Fruit fly (Drosophila melanogaster) whole organism, embryonic: ENCODE results near the gene vnd.

Source experiments
- BEAF-32 ChIP-seq: fragments of 200-800 bp; sonication (Bioruptor generic); optimal IDR thresholded peaks from 3 replicates; lab custom pipeline; 2017; ENCODE audit warnings: missing biosample characterization, missing genetic modification characterization, mild to moderate bottlenecking, moderate library complexity, missing genetic modification reagents
- Bgb ChIP-seq: fragments of 200-800 bp; sonication (Bioruptor generic); IDR thresholded peaks from 2 replicates; pipeline ENCODE4 v1.3.6; 2022; ENCODE audit warnings: missing biosample characterization, missing genetic modification characterization; ENCODE audit not compliant: partially characterized antibody
- CG10209 ChIP-seq: fragments of 200-800 bp; sonication (Bioruptor generic); optimal IDR thresholded peaks from 3 replicates; lab custom pipeline; 2017; ENCODE audit warnings: missing biosample characterization, mild to moderate bottlenecking, missing genetic modification characterization, missing genetic modification reagents
- CG10267 ChIP-seq: fragments of 200-800 bp; sonication (Bioruptor generic); optimal IDR thresholded peaks from 2 replicates; lab custom pipeline; 2018; ENCODE audit warnings: missing biosample characterization, mild to moderate bottlenecking, missing genetic modification characterization, moderate library complexity
- CG10654 ChIP-seq: fragments of 200-800 bp; sonication (Bioruptor generic); optimal IDR thresholded peaks from 2 replicates; lab custom pipeline; 2016; ENCODE audit warnings: missing biosample characterization, missing genetic modification characterization
- CG11560 ChIP-seq: fragments of 200-800 bp; sonication (Bioruptor generic); IDR thresholded peaks from 3 replicates; pipeline ENCODE4 v1.3.6; 2022; ENCODE audit warnings: missing biosample characterization, missing genetic modification characterization
- CG1233 ChIP-seq: fragments of 200-800 bp; sonication (Bioruptor generic); optimal IDR thresholded peaks from 4 replicates; lab custom pipeline; 2018; ENCODE audit warnings: missing biosample characterization, mild to moderate bottlenecking, missing genetic modification characterization
- CG12391 ChIP-seq: fragments of 200-800 bp; sonication (Bioruptor generic); optimal IDR thresholded peaks from 3 replicates; lab custom pipeline; 2018; ENCODE audit warnings: missing biosample characterization, mild to moderate bottlenecking, missing genetic modification characterization, moderate library complexity
- CG13424 ChIP-seq: fragments of 200-800 bp; sonication (Bioruptor generic); optimal IDR thresholded peaks from 2 replicates; lab custom pipeline; 2019; ENCODE audit warnings: missing biosample characterization, mild to moderate bottlenecking, missing genetic modification characterization, moderate library complexity
- CG15514 ChIP-seq: fragments of 200-800 bp; sonication (Bioruptor generic); optimal IDR thresholded peaks from 3 replicates; lab custom pipeline; 2017; ENCODE audit warnings: missing biosample characterization, missing genetic modification characterization, mild to moderate bottlenecking, moderate library complexity, missing genetic modification reagents
- CG1603 ChIP-seq: fragments of 200-800 bp; sonication (Bioruptor generic); optimal IDR thresholded peaks from 2 replicates; lab custom pipeline; 2019; ENCODE audit warnings: missing biosample characterization, mild to moderate bottlenecking, missing genetic modification characterization, moderate library complexity
- CG17186 ChIP-seq: fragments of 200-800 bp; sonication (Bioruptor generic); optimal IDR thresholded peaks from 3 replicates; lab custom pipeline; 2017; ENCODE audit warnings: missing biosample characterization, missing genetic modification reagents, missing genetic modification characterization
- CG17359 ChIP-seq: fragments of 200-800 bp; sonication (Bioruptor generic); optimal IDR thresholded peaks from 3 replicates; lab custom pipeline; 2018; ENCODE audit warnings: missing biosample characterization, mild to moderate bottlenecking, missing genetic modification characterization, moderate library complexity
- CG17612 ChIP-seq: fragments of 200-800 bp; sonication (Bioruptor generic); IDR thresholded peaks from 2 replicates; pipeline ENCODE4 v1.3.6; 2022; ENCODE audit warnings: missing biosample characterization, missing genetic modification characterization
- CG18262 ChIP-seq: fragments of 200-800 bp; optimal IDR thresholded peaks from 3 replicates; lab custom pipeline; 2019; ENCODE audit warnings: missing biosample characterization, mild to moderate bottlenecking, missing genetic modification characterization, moderate library complexity
- CG30020 ChIP-seq: fragments of 200-800 bp; optimal IDR thresholded peaks from 2 replicates; lab custom pipeline; 2019; ENCODE audit warnings: missing biosample characterization, mild to moderate bottlenecking, missing genetic modification characterization, moderate library complexity
- CG3995 ChIP-seq: fragments of 200-800 bp; sonication (Bioruptor generic); optimal IDR thresholded peaks from 3 replicates; lab custom pipeline; 2016; ENCODE audit warnings: missing biosample characterization, missing genetic modification characterization
- CG5180 ChIP-seq: fragments of 200-800 bp; sonication (Bioruptor generic); optimal IDR thresholded peaks from 3 replicates; lab custom pipeline; 2017; ENCODE audit warnings: missing biosample characterization, missing genetic modification characterization, mild to moderate bottlenecking, moderate library complexity, missing genetic modification reagents
- CG6175 ChIP-seq: fragments of 200-800 bp; sonication (Bioruptor generic); IDR thresholded peaks from 3 replicates; pipeline ENCODE4 v1.3.6; 2022; ENCODE audit warnings: missing biosample characterization, missing genetic modification characterization
- CG6272 ChIP-seq: fragments of 200-800 bp; sonication (Bioruptor generic); IDR thresholded peaks from 2 replicates; pipeline ENCODE4 v1.3.6; 2022; ENCODE audit warnings: missing biosample characterization, missing genetic modification characterization
- CG7839 ChIP-seq: fragments of 200-800 bp; sonication (Bioruptor generic); optimal IDR thresholded peaks from 3 replicates; lab custom pipeline; 2018; ENCODE audit warnings: missing biosample characterization, mild to moderate bottlenecking, missing genetic modification characterization, moderate library complexity
- CG7987 ChIP-seq: fragments of 200-800 bp; sonication (Bioruptor generic); optimal IDR thresholded peaks from 2 replicates; lab custom pipeline; 2018; ENCODE audit warnings: missing biosample characterization, mild to moderate bottlenecking, missing genetic modification characterization, moderate library complexity
- CG9437 ChIP-seq: fragments of 200-800 bp; sonication (Bioruptor generic); optimal IDR thresholded peaks from 2 replicates; lab custom pipeline; 2018; ENCODE audit warnings: missing biosample characterization, mild to moderate bottlenecking, missing genetic modification characterization
- Dp ChIP-seq: fragments of 200-800 bp; sonication (Bioruptor generic); optimal IDR thresholded peaks from 2 replicates; lab custom pipeline; 2018; ENCODE audit warnings: missing biosample characterization, mild to moderate bottlenecking, missing genetic modification characterization, moderate library complexity
- E2f2 ChIP-seq: fragments of 200-800 bp; sonication (Bioruptor generic); IDR thresholded peaks from 2 replicates; pipeline ENCODE4 v1.3.6; 2022; ENCODE audit warnings: missing biosample characterization, missing genetic modification characterization
- MBD-R2 ChIP-seq: fragments of 200-800 bp; sonication (Bioruptor generic); IDR thresholded peaks from 2 replicates; pipeline ENCODE4 v1.3.6; 2022; ENCODE audit warnings: missing biosample characterization, missing genetic modification characterization
- Mrtf ChIP-seq: fragments of 200-800 bp; sonication (Bioruptor generic); IDR thresholded peaks from 3 replicates; pipeline ENCODE4 v1.3.6; 2022; ENCODE audit warnings: missing biosample characterization, missing genetic modification characterization
- Ravus ChIP-seq: fragments of 200-800 bp; sonication (Bioruptor generic); IDR thresholded peaks from 2 replicates; pipeline ENCODE4 v1.3.6; 2022; ENCODE audit warnings: missing biosample characterization, missing genetic modification characterization
- bbx ChIP-seq: fragments of 200-800 bp; sonication (Bioruptor generic); IDR thresholded peaks from 2 replicates; pipeline ENCODE4 v1.3.6; 2022; ENCODE audit warnings: missing biosample characterization, missing genetic modification characterization; ENCODE audit not compliant: partially characterized antibody
- bowl ChIP-seq: fragments of 200-800 bp; sonication (Bioruptor generic); IDR thresholded peaks from 2 replicates; pipeline ENCODE4 v1.3.6; 2022; ENCODE audit warnings: missing biosample characterization, missing genetic modification characterization
- btn ChIP-seq: fragments of 200-800 bp; sonication (Bioruptor generic); optimal IDR thresholded peaks from 2 replicates; lab custom pipeline; 2016; ENCODE audit warnings: missing biosample characterization, missing genetic modification characterization
- caup ChIP-seq: fragments of 200-800 bp; sonication (Bioruptor generic); optimal IDR thresholded peaks from 3 replicates; lab custom pipeline; 2017; ENCODE audit warnings: missing biosample characterization, mild to moderate bottlenecking, missing genetic modification characterization, moderate library complexity; ENCODE audit not compliant: severe bottlenecking
- croc ChIP-seq: fragments of 200-800 bp; sonication (Bioruptor generic); conservative IDR thresholded peaks from 3 replicates; pipeline ENCODE4 v1.3.6; 2022; ENCODE audit warnings: missing biosample characterization, missing genetic modification characterization
- dysf ChIP-seq: fragments of 200-800 bp; sonication (Bioruptor generic); IDR thresholded peaks from 3 replicates; pipeline ENCODE4 v1.3.6; 2022; ENCODE audit warnings: missing biosample characterization, missing genetic modification characterization
- gcm2 ChIP-seq: fragments of 200-800 bp; sonication (Bioruptor generic); optimal IDR thresholded peaks from 2 replicates; lab custom pipeline; 2016; ENCODE audit warnings: missing biosample characterization, missing genetic modification characterization
- hbn ChIP-seq: fragments of 200-800 bp; sonication (Bioruptor generic); IDR thresholded peaks from 2 replicates; pipeline ENCODE4 v1.3.6; 2022; ENCODE audit warnings: missing biosample characterization, missing genetic modification characterization; ENCODE audit not compliant: partially characterized antibody
- knrl ChIP-seq: fragments of 200-800 bp; sonication (Bioruptor generic); IDR thresholded peaks from 3 replicates; pipeline ENCODE4 v1.3.6; 2022; ENCODE audit warnings: missing biosample characterization, missing genetic modification characterization; ENCODE audit not compliant: partially characterized antibody
- lov ChIP-seq, 2 experiments: fragments of 200-800 bp in 1 of 2; fragments of >200 bp in 1 of 2; sonication (Bioruptor generic) in 1 of 2; IDR thresholded peaks in 1 of 2; optimal IDR thresholded peaks in 1 of 2; 2 replicates in 1 of 2; 3 replicates in 1 of 2; pipeline versions ENCODE4 v1.3.6 to Lab custom; 2017 to 2022; ENCODE audit warnings: missing biosample characterization in 1 of 2, missing genetic modification characterization in 1 of 2
- mld ChIP-seq: fragments of 200-800 bp; sonication (Bioruptor generic); IDR thresholded peaks from 3 replicates; pipeline ENCODE4 v1.3.6; 2022; ENCODE audit warnings: missing biosample characterization, missing genetic modification characterization; ENCODE audit not compliant: partially characterized antibody
- p53 ChIP-seq: fragments of 200-800 bp; sonication (Bioruptor generic); optimal IDR thresholded peaks from 2 replicates; lab custom pipeline; 2016; ENCODE audit warnings: missing biosample characterization, missing genetic modification characterization
- pb ChIP-seq: fragments of 200-800 bp; sonication (Bioruptor generic); optimal IDR thresholded peaks from 3 replicates; lab custom pipeline; 2016; ENCODE audit warnings: missing biosample characterization, missing genetic modification characterization
- sens ChIP-seq: fragments of 200-800 bp; sonication (Bioruptor generic); peaks from one replicate; lab custom pipeline; 2016; ENCODE audit warnings: missing biosample characterization, missing genetic modification characterization
- slp2 ChIP-seq: fragments of 200-800 bp; sonication (Bioruptor generic); optimal IDR thresholded peaks from 2 replicates; lab custom pipeline; 2016; ENCODE audit warnings: missing biosample characterization, missing genetic modification characterization
- sna ChIP-seq: fragments of 200-800 bp; sonication (Bioruptor generic); IDR thresholded peaks from 2 replicates; pipeline ENCODE4 v1.3.6; 2022; ENCODE audit warnings: missing biosample characterization, missing genetic modification characterization; ENCODE audit not compliant: partially characterized antibody
- sqz ChIP-seq: fragments of 200-800 bp; sonication (Bioruptor generic); optimal IDR thresholded peaks from 3 replicates; lab custom pipeline; 2018; ENCODE audit warnings: missing biosample characterization, mild to moderate bottlenecking, missing genetic modification characterization
- tap ChIP-seq: fragments of 200-800 bp; optimal IDR thresholded peaks from 3 replicates; lab custom pipeline; 2019; ENCODE audit warnings: missing biosample characterization, mild to moderate bottlenecking, missing genetic modification characterization, moderate library complexity
- vfl ChIP-seq: fragments of 200-800 bp; sonication (Bioruptor generic); optimal IDR thresholded peaks from 2 replicates; lab custom pipeline; 2016; ENCODE audit warnings: missing biosample characterization, missing genetic modification characterization

The vnd gene

DNA sequence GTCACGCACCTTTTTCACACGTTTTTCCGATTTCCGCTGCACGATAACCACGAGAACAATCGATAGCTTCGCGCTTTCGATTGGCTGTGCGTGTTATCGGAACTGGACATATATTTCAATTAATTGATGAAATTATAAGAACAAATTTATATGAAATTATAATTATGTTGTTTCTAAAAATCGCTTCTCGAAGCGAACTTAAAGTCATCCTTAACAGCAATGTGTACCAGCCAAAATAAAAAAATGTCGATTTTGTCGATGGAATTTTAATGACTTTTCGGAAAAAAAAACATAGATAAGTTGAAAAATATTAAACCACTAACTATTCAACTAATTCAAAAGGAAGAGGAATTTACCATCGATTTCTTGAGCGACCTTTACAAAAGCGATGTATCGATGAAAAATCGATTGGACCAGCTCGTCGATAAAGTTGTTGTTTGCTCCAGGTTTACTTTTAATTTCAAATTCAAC is 43.3 kb downstream of the vnd start, which contains the start of the genes CG13364 and Hinfp (continued):
- peak; percentile 11; the same call in 1 of the 2 replicates for TF ChIP-seq E2f2 (GFP tag; lab: Robert Waterston, UW)
- peak; percentile 75 for TF ChIP-seq BEAF-32 (GFP tag; lab: Kevin White, UChicago)
- no peak for TF ChIP-seq vfl
- TF ChIP-seq CG30020 (tag; lab: Kevin White, UChicago) = peak; percentile 17
- TF ChIP-seq CG18262 (tag; lab: Kevin White, UChicago) = peak; percentile 20
- TF ChIP-seq pb (GFP tag; lab: Kevin White, UChicago) = no peak
- TF ChIP-seq Bgb = peak; percentile 64
- TF ChIP-seq CG15514 (GFP tag; lab: Kevin White, UChicago) = peak; percentile 83
- TF ChIP-seq hbn (GFP tag; lab: Robert Waterston, UW) = peak; percentile 64; the same call in 1 of the 2 replicates
- TF ChIP-seq knrl (GFP tag; lab: Robert Waterston, UW) = peak; percentile 49; the same call in 2 of the 3 replicates
- TF ChIP-seq Dp (GFP tag; lab: Kevin White, UChicago) = peak; percentile 37
- no peak for TF ChIP-seq CG17359 (tag; lab: Kevin White, UChicago)
- TF ChIP-seq CG3995 (GFP tag; lab: Kevin White, UChicago) = peak; percentile 6
- TF ChIP-seq MBD-R2 = peak; percentile 26; the same call in 1 of the 2 replicates
- no peak for TF ChIP-seq CG13424 (tag; lab: Kevin White, UChicago)
- no peak for TF ChIP-seq croc
- peak; percentile 69; the same call in 2 of the 3 replicates for TF ChIP-seq mld
- peak; percentile 69 for TF ChIP-seq sna (GFP tag; lab: Robert Waterston, UW)
- no peak for TF ChIP-seq CG1233
- TF ChIP-seq CG10654 = no peak
- peak; percentile 34 for TF ChIP-seq CG10267 (tag; lab: Kevin White, UChicago)
- no peak for TF ChIP-seq CG9437 (GFP tag; lab: Kevin White, UChicago)

DNA sequence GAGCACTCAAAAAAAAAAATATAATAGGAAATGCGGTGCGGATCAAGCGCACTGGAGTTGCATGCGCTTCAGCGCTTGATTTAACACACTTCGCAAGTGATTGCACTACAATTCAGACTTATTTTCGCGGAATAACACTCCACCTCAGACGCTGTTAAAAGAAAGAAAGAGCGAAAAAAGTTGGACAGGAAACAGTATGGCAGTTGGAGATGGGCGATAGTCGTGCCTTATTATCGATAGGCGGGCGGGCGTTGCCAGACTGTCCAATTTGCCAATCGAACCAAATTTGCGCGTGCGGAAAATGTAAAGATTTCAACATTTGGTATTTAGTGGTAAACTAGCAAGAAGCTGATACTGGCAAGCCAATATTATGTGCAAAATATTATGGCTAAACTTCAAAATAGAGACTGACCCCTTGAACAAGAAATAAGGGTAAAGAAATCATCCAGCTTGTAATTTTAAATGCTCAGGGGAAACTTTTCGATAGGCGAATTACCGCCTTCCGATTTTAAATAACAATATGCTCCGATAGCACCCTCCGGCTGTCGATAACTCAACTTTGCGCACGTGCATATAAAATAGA is 47.4 kb downstream of the vnd start, which contains the start of the genes RpL36 and Mybbp1A:
TSS of gene RpL36 (minus strand) at position 245 of the 583 bp plus-strand sequence.
TSS of gene Mybbp1A (plus strand) at position 535 of the 583 bp plus-strand sequence.
- TF ChIP-seq CG5180 (GFP tag; lab: Kevin White, UChicago) = no peak
- no peak for TF ChIP-seq lov (optimal IDR thresholded peaks at IDR 0.05; lab: Kevin White, UChicago)
- TF ChIP-seq lov (GFP tag; IDR thresholded peaks at IDR 0.05; lab: Robert Waterston, UW) = peak; percentile 77; the same call in 1 of the 3 replicates
- TF ChIP-seq CG17186 (GFP tag; lab: Kevin White, UChicago) = peak; percentile 95
- TF ChIP-seq bbx = peak; percentile 80
- peak; percentile 42; the same call in 1 of the 3 replicates for TF ChIP-seq CG11560 (tag; lab: Robert Waterston, UW)
- 0 out of 2 replicates have a peak, but pooled peaks have one; percentile 30 for TF ChIP-seq CG6272 (GFP tag; lab: Robert Waterston, UW)
- TF ChIP-seq CG17612 (GFP tag; lab: Robert Waterston, UW) = no peak
- peak; percentile 42 for TF ChIP-seq btn (GFP tag; lab: Kevin White, UChicago)
- peak; percentile 41 for TF ChIP-seq gcm2 (GFP tag; lab: Kevin White, UChicago)
- peak; percentile 93 for TF ChIP-seq sens (GFP tag; lab: Kevin White, UChicago)
- peak; percentile 82 for TF ChIP-seq CG10209
- TF ChIP-seq CG7987 = peak; percentile 87
- TF ChIP-seq croc = no peak
- TF ChIP-seq Dp (GFP tag; lab: Kevin White, UChicago) = peak; percentile 75
- peak; percentile 54; the same call in 2 of the 3 replicates for TF ChIP-seq Mrtf
- TF ChIP-seq CG7839 (tag; lab: Kevin White, UChicago) = peak; percentile 66
- peak; percentile 70 for TF ChIP-seq CG12391 (tag; lab: Kevin White, UChicago)
- 0 out of 2 replicates have a peak, but pooled peaks have one; percentile 30 for TF ChIP-seq bowl (GFP tag; lab: Robert Waterston, UW)
- no peak for TF ChIP-seq Ravus (GFP tag; lab: Robert Waterston, UW)
- TF ChIP-seq CG6175 (GFP tag; lab: Robert Waterston, UW) = 0 out of 3 replicates have a peak, but pooled peaks have one; percentile 30
- peak; percentile 55; the same call in 2 of the 3 replicates for TF ChIP-seq dysf
- peak; percentile 89 for TF ChIP-seq CG1603 (tag; lab: Kevin White, UChicago)
- peak; percentile 71 for TF ChIP-seq sqz (GFP tag; lab: Kevin White, UChicago)
- peak; percentile 77 for TF ChIP-seq slp2
- no peak for TF ChIP-seq tap (tag; lab: Kevin White, UChicago)
- TF ChIP-seq p53 (GFP tag; lab: Kevin White, UChicago) = peak; percentile 75
- peak; percentile 90 for TF ChIP-seq caup (GFP tag; lab: Kevin White, UChicago)
